Worm (Caenorhabditis elegans): ENCODE measurements around the gene T19C3.3.

- no peak for TF ChIP-seq ces-1 (GFP tag; optimal IDR thresholded peaks at IDR 0.05)
- no peak for TF ChIP-seq fkh-10 (GFP tag; optimal IDR thresholded peaks at IDR 0.05)
- no peak for TF ChIP-seq lsy-2 (tag; optimal IDR thresholded peaks at IDR 0.05)
- no peak for TF ChIP-seq ama-1 (optimal IDR thresholded peaks at IDR 0.05)
Measured at ce11 chrIII:651587-651986, 37.2 kb upstream of the T19C3.3 start.
